Worm (Caenorhabditis elegans): Measurements from ENCODE around the gene srx-32.

ce11 chrV:800271-800670 lies 20.3 kb downstream of the srx-32 start:
- TF ChIP-seq lsy-2 (tag; optimal IDR thresholded peaks at IDR 0.05) (no peak), ceh-82 (tag; optimal IDR thresholded peaks at IDR 0.05) (no peak)
